Fruit fly (Drosophila melanogaster) whole organism, embryonic: ENCODE data around the gene form3.
A peak's percentile ranks its signal among the peaks of the same experiment; 100 is the strongest.

Experiments
- C15 ChIP-seq: fragments of 200-800 bp; sonication (Bioruptor generic); IDR thresholded peaks from 3 replicates; pipeline ENCODE4 v1.3.6; 2022; ENCODE audit warnings: missing biosample characterization, missing genetic modification characterization
- CG13775 ChIP-seq: fragments of 200-800 bp; sonication (Bioruptor generic); optimal IDR thresholded peaks from 3 replicates; lab custom pipeline; 2017; ENCODE audit warnings: missing biosample characterization, mild to moderate bottlenecking, missing genetic modification characterization
- CG17328 ChIP-seq: fragments of 200-800 bp; sonication (Bioruptor generic); IDR thresholded peaks from 2 replicates; pipeline ENCODE4 v1.3.6; 2022; ENCODE audit warnings: missing biosample characterization, missing genetic modification characterization
- CG17359 ChIP-seq: fragments of 200-800 bp; sonication (Bioruptor generic); optimal IDR thresholded peaks from 3 replicates; lab custom pipeline; 2018; ENCODE audit warnings: missing biosample characterization, mild to moderate bottlenecking, missing genetic modification characterization, moderate library complexity
- CG2202 ChIP-seq: fragments of 200-800 bp; sonication (Bioruptor generic); optimal IDR thresholded peaks from 2 replicates; lab custom pipeline; 2018; ENCODE audit warnings: missing biosample characterization, mild to moderate bottlenecking, missing genetic modification characterization
- CG2889 ChIP-seq: fragments of 200-800 bp; sonication (Bioruptor generic); IDR thresholded peaks from 3 replicates; pipeline ENCODE4 v1.3.6; 2022; ENCODE audit warnings: missing biosample characterization, missing genetic modification characterization
- CG3407 ChIP-seq: fragments of 200-800 bp; sonication (Bioruptor generic); optimal IDR thresholded peaks from 2 replicates; lab custom pipeline; 2018; ENCODE audit warnings: missing biosample characterization, mild to moderate bottlenecking, missing genetic modification characterization
- CG34376 ChIP-seq: fragments of 200-800 bp; sonication (Bioruptor generic); optimal IDR thresholded peaks from 2 replicates; lab custom pipeline; 2018; ENCODE audit warnings: missing biosample characterization, mild to moderate bottlenecking, missing genetic modification characterization
- CG3726 ChIP-seq: fragments of 200-800 bp; sonication (Bioruptor generic); IDR thresholded peaks from 3 replicates; pipeline ENCODE4, ENCODE4 v1.3.6; 2022; ENCODE audit warnings: missing biosample characterization, missing genetic modification characterization
- CG6254 ChIP-seq: fragments of 200-800 bp; sonication (Bioruptor generic); optimal IDR thresholded peaks from 3 replicates; lab custom pipeline; 2017; ENCODE audit warnings: mild to moderate bottlenecking, missing biosample characterization, missing genetic modification reagents, missing genetic modification characterization
- CG7745 ChIP-seq: fragments of 200-800 bp; sonication (Bioruptor generic); optimal IDR thresholded peaks from 2 replicates; lab custom pipeline; 2018; ENCODE audit warnings: missing biosample characterization, mild to moderate bottlenecking, missing genetic modification characterization, moderate library complexity
- CG7928 ChIP-seq: fragments of 200-800 bp; sonication (Bioruptor generic); optimal IDR thresholded peaks from 2 replicates; lab custom pipeline; 2017; ENCODE audit warnings: missing biosample characterization, mild to moderate bottlenecking, missing genetic modification characterization
- CG8281 ChIP-seq: fragments of 200-800 bp; sonication (Bioruptor generic); optimal IDR thresholded peaks from 2 replicates; lab custom pipeline; 2018; ENCODE audit warnings: missing biosample characterization, mild to moderate bottlenecking, missing genetic modification characterization, moderate library complexity
- CG8944 ChIP-seq: fragments of 200-800 bp; sonication (Bioruptor generic); optimal IDR thresholded peaks from 3 replicates; lab custom pipeline; 2016; ENCODE audit warnings: missing biosample characterization, missing genetic modification characterization
- CG9437 ChIP-seq: fragments of 200-800 bp; sonication (Bioruptor generic); optimal IDR thresholded peaks from 2 replicates; lab custom pipeline; 2018; ENCODE audit warnings: missing biosample characterization, mild to moderate bottlenecking, missing genetic modification characterization
- Chrac-16 ChIP-seq: fragments of 200-800 bp; sonication (Bioruptor generic); optimal IDR thresholded peaks from 3 replicates; lab custom pipeline; 2016; ENCODE audit warnings: missing biosample characterization, missing genetic modification characterization
- D19A ChIP-seq: fragments of 200-800 bp; optimal IDR thresholded peaks from 3 replicates; lab custom pipeline; 2019; ENCODE audit warnings: missing biosample characterization, mild to moderate bottlenecking, missing genetic modification characterization, moderate library complexity
- Dref ChIP-seq: fragments of 200-800 bp; sonication (Bioruptor generic); IDR thresholded peaks from 2 replicates; pipeline ENCODE4 v1.3.6; 2022; ENCODE audit warnings: missing biosample characterization, missing genetic modification characterization
- HLH4C ChIP-seq: fragments of 200-800 bp; sonication (Bioruptor generic); IDR thresholded peaks from 3 replicates; pipeline ENCODE4 v1.3.6; 2022; ENCODE audit warnings: missing biosample characterization, missing genetic modification characterization; ENCODE audit not compliant: partially characterized antibody
- HmgZ ChIP-seq: fragments of 200-800 bp; sonication (Bioruptor generic); optimal IDR thresholded peaks from 2 replicates; lab custom pipeline; 2018; ENCODE audit warnings: missing biosample characterization, mild to moderate bottlenecking, missing genetic modification characterization
- NC2β ChIP-seq: fragments of 200-800 bp; sonication (Bioruptor generic); optimal IDR thresholded peaks from 2 replicates; lab custom pipeline; 2016; ENCODE audit warnings: missing biosample characterization, missing genetic modification characterization
- Nf-YB ChIP-seq: fragments of 200-800 bp; sonication (Bioruptor generic); optimal IDR thresholded peaks from 3 replicates; lab custom pipeline; 2019; ENCODE audit warnings: missing biosample characterization, mild to moderate bottlenecking, missing genetic modification characterization, moderate library complexity
- Spps ChIP-seq: fragments of 200-800 bp; sonication (Bioruptor generic); optimal IDR thresholded peaks from 2 replicates; lab custom pipeline; 2018; ENCODE audit warnings: missing biosample characterization, mild to moderate bottlenecking, missing genetic modification characterization
- Xrp1 ChIP-seq: fragments of 200-800 bp; sonication (Bioruptor generic); IDR thresholded peaks from 2 replicates; pipeline ENCODE4 v1.3.6; 2022; ENCODE audit warnings: missing biosample characterization, missing genetic modification characterization
- aop ChIP-seq: fragments of 200-800 bp; sonication (Bioruptor generic); IDR thresholded peaks from 2 replicates; pipeline ENCODE4 v1.3.6; 2022; ENCODE audit warnings: missing biosample characterization, missing genetic modification characterization
- az2 ChIP-seq: fragments of 200-800 bp; sonication (Bioruptor generic); optimal IDR thresholded peaks from 3 replicates; lab custom pipeline; 2016; ENCODE audit warnings: missing biosample characterization, missing genetic modification characterization
- corto ChIP-seq: fragments of 200-800 bp; sonication (Bioruptor generic); optimal IDR thresholded peaks from 2 replicates; lab custom pipeline; 2016; ENCODE audit warnings: missing biosample characterization, mild to moderate bottlenecking, missing genetic modification characterization, moderate library complexity
- dimm ChIP-seq: fragments of 200-800 bp; sonication (Bioruptor generic); IDR thresholded peaks from 2 replicates; pipeline ENCODE4 v1.3.6; 2022; ENCODE audit warnings: missing biosample characterization, missing genetic modification characterization
- disco-r ChIP-seq: fragments of 200-800 bp; sonication (Bioruptor generic); optimal IDR thresholded peaks from 2 replicates; lab custom pipeline; 2016; ENCODE audit warnings: missing biosample characterization, missing genetic modification characterization
- dmrt99B ChIP-seq: fragments of 200-800 bp; sonication (Bioruptor generic); optimal IDR thresholded peaks from 2 replicates; lab custom pipeline; 2018; ENCODE audit warnings: missing biosample characterization, mild to moderate bottlenecking, missing genetic modification characterization, moderate library complexity
- esg ChIP-seq: fragments of 200-800 bp; sonication (Bioruptor generic); conservative IDR thresholded peaks from 2 replicates; pipeline ENCODE4 v1.3.6; 2022; ENCODE audit warnings: missing biosample characterization, missing genetic modification characterization
- fd64A ChIP-seq: fragments of 200-800 bp; sonication (Bioruptor generic); optimal IDR thresholded peaks from 3 replicates; lab custom pipeline; 2018; ENCODE audit warnings: missing biosample characterization, mild to moderate bottlenecking, missing genetic modification characterization
- fu2 ChIP-seq: fragments of 200-800 bp; sonication (Bioruptor generic); optimal IDR thresholded peaks from 2 replicates; lab custom pipeline; 2016; ENCODE audit warnings: missing biosample characterization, missing genetic modification characterization
- gro ChIP-seq: fragments of 200-800 bp; sonication (Bioruptor generic); optimal IDR thresholded peaks from 2 replicates; lab custom pipeline; 2016; ENCODE audit warnings: missing biosample characterization, missing genetic modification characterization
- gsb-n ChIP-seq: fragments of 200-800 bp; sonication (Bioruptor generic); optimal IDR thresholded peaks from 3 replicates; lab custom pipeline; 2018; ENCODE audit warnings: missing biosample characterization, mild to moderate bottlenecking, missing genetic modification characterization
- hkb ChIP-seq, 2 experiments: fragments of 200-800 bp in 1 of 2; fragments of >200 bp in 1 of 2; sonication (Bioruptor generic) in 1 of 2; IDR thresholded peaks in 1 of 2; optimal IDR thresholded peaks in 1 of 2; 2 replicates each; pipeline versions ENCODE4 v1.3.6 to Lab custom; 2017 to 2022; ENCODE audit warnings: missing biosample characterization in 1 of 2, missing genetic modification characterization in 1 of 2
- ken ChIP-seq: fragments of 200-800 bp; sonication (Bioruptor generic); IDR thresholded peaks from 3 replicates; pipeline ENCODE4 v1.3.6; 2022; ENCODE audit warnings: missing biosample characterization, missing genetic modification characterization
- lilli ChIP-seq: fragments of 200-800 bp; sonication (Bioruptor generic); optimal IDR thresholded peaks from 3 replicates; lab custom pipeline; 2016; ENCODE audit warnings: missing biosample characterization, missing genetic modification characterization
- luna ChIP-seq: fragments of 200-800 bp; sonication (Bioruptor generic); optimal IDR thresholded peaks from 2 replicates; lab custom pipeline; 2016; ENCODE audit warnings: missing biosample characterization, missing genetic modification characterization
- mld ChIP-seq: fragments of 200-800 bp; sonication (Bioruptor generic); IDR thresholded peaks from 3 replicates; pipeline ENCODE4 v1.3.6; 2022; ENCODE audit warnings: missing biosample characterization, missing genetic modification characterization; ENCODE audit not compliant: partially characterized antibody
- pita ChIP-seq: fragments of 200-800 bp; sonication (Bioruptor generic); optimal IDR thresholded peaks from 2 replicates; lab custom pipeline; 2017; ENCODE audit warnings: missing biosample characterization, mild to moderate bottlenecking, missing genetic modification characterization
- repo ChIP-seq: fragments of 200-800 bp; sonication (Bioruptor generic); optimal IDR thresholded peaks from 2 replicates; lab custom pipeline; 2016; ENCODE audit warnings: missing biosample characterization, missing genetic modification characterization
- salm ChIP-seq: fragments of 200-800 bp; sonication (Bioruptor generic); optimal IDR thresholded peaks from 2 replicates; lab custom pipeline; 2018; ENCODE audit warnings: missing biosample characterization, mild to moderate bottlenecking, missing genetic modification characterization
- sens-2 ChIP-seq: fragments of 200-800 bp; sonication (Bioruptor generic); IDR thresholded peaks from 2 replicates; pipeline ENCODE4 v1.3.6; 2022; ENCODE audit warnings: missing biosample characterization, missing genetic modification characterization
- sob ChIP-seq: fragments of 200-800 bp; sonication (Bioruptor generic); IDR thresholded peaks from 2 replicates; pipeline ENCODE4 v1.3.6; 2022; ENCODE audit warnings: missing biosample characterization, missing genetic modification characterization
- tio ChIP-seq: fragments of 200-800 bp; sonication (Bioruptor generic); optimal IDR thresholded peaks from 2 replicates; lab custom pipeline; 2017; ENCODE audit warnings: missing biosample characterization, missing genetic modification characterization, inconsistent platforms
- trh ChIP-seq: fragments of 200-800 bp; sonication (Bioruptor generic); optimal IDR thresholded peaks from 2 replicates; lab custom pipeline; 2016; ENCODE audit warnings: missing biosample characterization, missing genetic modification characterization
- zen ChIP-seq: fragments of 200-800 bp; sonication (Bioruptor generic); optimal IDR thresholded peaks from 3 replicates; lab custom pipeline; 2018; ENCODE audit warnings: missing biosample characterization, mild to moderate bottlenecking, missing genetic modification characterization, moderate library complexity

Gene form3

DNA sequence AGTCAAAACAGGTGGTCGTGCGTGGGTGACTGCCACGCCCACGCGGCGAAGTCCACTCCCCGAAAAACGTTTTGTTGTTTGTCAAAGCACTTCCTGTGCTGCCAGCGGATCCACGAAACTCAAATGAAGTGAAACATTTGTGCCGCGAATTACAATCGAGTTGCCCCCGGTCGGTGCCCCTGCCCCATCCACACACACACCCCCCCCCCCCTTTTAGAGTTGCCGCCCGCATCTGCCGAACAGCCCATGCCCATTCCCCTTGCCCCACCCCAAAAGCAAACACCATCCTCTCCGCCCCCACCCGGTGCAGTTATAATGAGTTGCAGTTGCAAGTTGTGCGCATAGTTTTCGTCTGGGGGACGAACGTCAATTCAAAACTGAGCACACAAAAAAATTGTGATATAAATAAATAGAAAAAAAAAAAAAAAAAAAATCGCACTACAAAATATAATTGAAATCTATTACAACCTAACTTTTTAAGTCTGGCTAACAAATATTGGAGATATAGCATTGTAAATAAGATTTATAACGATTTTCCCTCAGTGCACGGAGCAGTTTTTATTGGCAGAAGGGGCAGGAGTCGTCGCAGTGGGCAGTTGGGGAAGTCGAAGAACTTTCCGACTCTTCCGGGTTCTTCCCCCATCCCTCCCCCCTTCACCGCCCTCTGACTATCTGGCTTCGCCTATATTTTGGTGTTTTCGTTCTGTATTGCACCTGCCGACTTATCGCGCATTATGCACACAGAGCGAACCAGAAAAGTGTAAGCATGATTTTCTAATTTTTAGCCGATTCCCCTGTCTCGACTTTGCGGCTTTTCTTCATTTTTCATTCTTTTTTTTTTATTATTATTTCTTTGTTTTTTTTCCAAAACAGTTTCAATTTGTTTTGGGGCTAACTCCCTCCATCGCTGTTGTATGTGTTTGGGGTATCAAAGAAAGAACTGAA, 57.2 kb downstream of the form3 start (continued):
- TF ChIP-seq salm (tag; lab: Kevin White, UChicago) (no peak), D19A (tag; lab: Kevin White, UChicago) (peak; percentile 62), mld (GFP tag; lab: Robert Waterston, UW) (no peak), Dref (GFP tag; lab: Robert Waterston, UW) (no peak), disco-r (no peak), zen (no peak), sob (GFP tag; lab: Robert Waterston, UW) (no peak), CG8944 (GFP tag; lab: Kevin White, UChicago) (peak; percentile 25), CG7745 (tag; lab: Kevin White, UChicago) (peak; percentile 53), Spps (tag; lab: Kevin White, UChicago) (peak; percentile 65), CG17359 (tag; lab: Kevin White, UChicago) (peak; percentile 61), repo (no peak), pita (GFP tag; lab: Kevin White, UChicago) (no peak), trh (GFP tag; lab: Kevin White, UChicago) (peak; percentile 24), CG9437 (GFP tag; lab: Kevin White, UChicago) (no peak), gro (GFP tag; lab: Kevin White, UChicago) (no peak), fu2 (no peak), dmrt99B (tag; lab: Kevin White, UChicago) (peak; percentile 49), dimm (GFP tag; lab: Robert Waterston, UW) (0 out of 2 replicates have a peak, but pooled peaks have one; percentile 10), CG17328 (GFP tag; lab: Robert Waterston, UW) (peak; percentile 85), corto (no peak), CG3407 (peak; percentile 32), CG8281 (tag; lab: Kevin White, UChicago) (no peak), tio (GFP tag; lab: Kevin White, UChicago) (peak; percentile 54), CG2202 (tag; lab: Kevin White, UChicago) (peak; percentile 65), hkb (optimal IDR thresholded peaks at IDR 0.05; lab: Kevin White, UChicago) (no peak), hkb (GFP tag; IDR thresholded peaks at IDR 0.05; lab: Robert Waterston, UW) (peak; percentile 68), CG2889 (GFP tag; lab: Robert Waterston, UW) (no peak), CG34376 (no peak), HLH4C (GFP tag; lab: Robert Waterston, UW) (no peak), HmgZ (tag; lab: Kevin White, UChicago) (no peak), CG7928 (no peak), esg (peak; percentile 39; the same call in 1 of the 2 replicates), luna (no peak), ken (peak; percentile 75; the same call in 2 of the 3 replicates), Chrac-16 (peak; percentile 51), aop (GFP tag; lab: Robert Waterston, UW) (peak; percentile 33; the same call in 1 of the 2 replicates), Xrp1 (GFP tag; lab: Robert Waterston, UW) (peak; percentile 90), sens-2 (GFP tag; lab: Robert Waterston, UW) (peak; percentile 44; the same call in 1 of the 2 replicates), az2 (GFP tag; lab: Kevin White, UChicago) (peak; percentile 76), CG6254 (GFP tag; lab: Kevin White, UChicago) (peak; percentile 2), gsb-n (tag; lab: Kevin White, UChicago) (peak; percentile 46), fd64A (no peak), CG13775 (GFP tag; lab: Kevin White, UChicago) (peak; percentile 23), lilli (GFP tag; lab: Kevin White, UChicago) (peak; percentile 10), CG3726 (GFP tag; lab: Robert Waterston, UW) (no peak), C15 (GFP tag; lab: Robert Waterston, UW) (no peak), Nf-YB (GFP tag; lab: Kevin White, UChicago) (peak; percentile 9), NC2β (peak; percentile 40)
